Worm (Caenorhabditis elegans): ENCODE measurements around the gene ptp-2.

Gene ptp-2

DNA sequence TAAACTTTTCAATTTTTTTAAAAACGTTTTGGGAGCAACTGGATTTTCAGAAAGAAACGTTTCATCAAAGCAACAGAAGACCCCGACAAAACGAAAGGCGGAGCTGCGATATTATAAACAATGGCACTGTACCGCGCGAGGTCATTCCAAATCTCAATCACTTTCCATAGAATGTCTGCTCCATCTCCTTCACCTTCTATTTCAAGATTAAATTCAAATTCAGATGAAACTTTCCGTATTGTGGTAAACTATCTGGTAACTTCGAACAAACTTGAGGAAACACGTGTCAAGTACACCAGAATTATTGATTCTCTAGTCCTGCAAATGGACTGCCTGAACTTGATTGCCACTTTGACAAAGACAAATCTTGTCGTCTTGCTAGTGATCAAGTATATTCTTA, 22.4 kb downstream of the ptp-2 start, which contains the start of gene F28B12.6:
Gene F28B12.6 (plus strand): TSS at position 49 of the 400 bp plus-strand sequence.
- TF ChIP-seq unc-98 (GFP tag; IDR thresholded peaks at IDR 0.05) (no peak), sox-4 (tag; optimal IDR thresholded peaks at IDR 0.05) (no peak), lir-3 (tag; optimal IDR thresholded peaks at IDR 0.05; ENCODE audit: poor library complexity) (no peak), ets-5 (GFP tag; IDR thresholded peaks at IDR 0.05) (no peak), aly-2 (tag; optimal IDR thresholded peaks at IDR 0.05) (no peak), ceh-90 (tag; optimal IDR thresholded peaks at IDR 0.05) (no peak), ztf-4 (tag; optimal IDR thresholded peaks at IDR 0.05) (peak; percentile 8), efl-1 (optimal IDR thresholded peaks at IDR 0.05) (no peak), efl-1 (GFP tag; optimal IDR thresholded peaks at IDR 0.05 in 1 of 2) (peak in 1 of 2 experiments; percentile 56), pqm-1 (tag; optimal IDR thresholded peaks at IDR 0.05) (no peak), ama-1 (optimal IDR thresholded peaks at IDR 0.05) (no peak), lsy-2 (tag; optimal IDR thresholded peaks at IDR 0.05) (no peak), nhr-28 (tag; optimal IDR thresholded peaks at IDR 0.05) (no peak), nhr-11 (tag; optimal IDR thresholded peaks at IDR 0.05) (no peak), hpl-2 (GFP tag; optimal IDR thresholded peaks at IDR 0.05) (no peak), nhr-85 (tag) (peak; percentile 3), dpl-1 (GFP tag; optimal IDR thresholded peaks at IDR 0.05) (no peak), rnt-1 (tag; optimal IDR thresholded peaks at IDR 0.05) (peak; percentile 18), xbp-1 (tag; optimal IDR thresholded peaks at IDR 0.05) (no peak), blmp-1 (tag; optimal IDR thresholded peaks at IDR 0.05) (no peak), fkh-8 (tag; optimal IDR thresholded peaks at IDR 0.05) (no peak)

DNA sequence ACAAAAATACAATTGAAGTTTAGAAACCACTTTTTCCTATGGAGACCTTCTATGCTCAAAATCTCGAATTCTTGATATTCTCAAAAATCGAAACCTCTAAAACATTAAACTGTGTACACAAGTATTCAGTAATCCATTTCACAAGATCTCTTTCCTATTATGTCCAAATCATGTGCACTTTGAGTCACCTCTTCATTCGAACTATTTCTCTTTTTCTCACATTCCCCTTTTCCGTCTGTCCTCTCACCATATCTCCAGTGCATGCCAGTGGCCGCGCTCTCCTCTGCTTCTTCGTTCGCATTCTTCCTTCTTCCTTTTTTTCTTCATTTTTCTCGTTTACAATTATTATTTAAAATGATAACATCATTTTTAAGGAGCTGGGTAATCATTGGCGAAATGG, 24.1 kb downstream of the ptp-2 start, which contains the start of gene F28B12.1:
Gene F28B12.1 (plus strand): TSS at position 335 of the 400 bp plus-strand sequence.
- TF ChIP-seq nhr-47 (tag; optimal IDR thresholded peaks at IDR 0.05), result peak; percentile 21
- no peak for TF ChIP-seq zip-4 (GFP tag; optimal IDR thresholded peaks at IDR 0.05)
- TF ChIP-seq nhr-12 (tag; optimal IDR thresholded peaks at IDR 0.05), result no peak
- no peak for TF ChIP-seq irx-1 (tag; optimal IDR thresholded peaks at IDR 0.05)
- peak; percentile 12 for TF ChIP-seq snu-23 (GFP tag; optimal IDR thresholded peaks at IDR 0.05)
- TF ChIP-seq aly-2 (tag; optimal IDR thresholded peaks at IDR 0.05), result no peak
- TF ChIP-seq ceh-82 (tag; optimal IDR thresholded peaks at IDR 0.05), result no peak
- TF ChIP-seq ceh-88 (GFP tag; IDR thresholded peaks at IDR 0.05), result no peak
- no peak for TF ChIP-seq zag-1 (tag; optimal IDR thresholded peaks at IDR 0.05)
- no peak for TF ChIP-seq elt-2 (tag; optimal IDR thresholded peaks at IDR 0.05)
- no peak for TF ChIP-seq nhr-84 (tag; optimal IDR thresholded peaks at IDR 0.05)
- TF ChIP-seq C16A3.4 (tag; optimal IDR thresholded peaks at IDR 0.05), result no peak
- no peak for TF ChIP-seq fos-1 (tag; optimal IDR thresholded peaks at IDR 0.05)
- TF ChIP-seq lin-14 (GFP tag; optimal IDR thresholded peaks at IDR 0.05), result peak; percentile 54
- TF ChIP-seq C04F5.9 (tag; optimal IDR thresholded peaks at IDR 0.05), result no peak
- TF ChIP-seq ceh-90 (tag; optimal IDR thresholded peaks at IDR 0.05), result no peak
- no peak for TF ChIP-seq tlp-1 (tag; optimal IDR thresholded peaks at IDR 0.05)
- TF ChIP-seq mef-2 (tag; optimal IDR thresholded peaks at IDR 0.05), result no peak
- TF ChIP-seq nhr-19 (GFP tag; conservative IDR thresholded peaks at IDR 0.05), result no peak
- no peak for TF ChIP-seq sox-4 (tag; optimal IDR thresholded peaks at IDR 0.05)
- TF ChIP-seq fkh-4 (tag; optimal IDR thresholded peaks at IDR 0.05; ENCODE audit: borderline replicate concordance), result no peak
- TF ChIP-seq F16B12.6 (tag; optimal IDR thresholded peaks at IDR 0.05), result no peak
- TF ChIP-seq ces-1 (GFP tag; optimal IDR thresholded peaks at IDR 0.05), result no peak
- TF ChIP-seq mep-1 (tag; optimal IDR thresholded peaks at IDR 0.05), result peak; percentile 44
- no peak for TF ChIP-seq unc-62 (GFP tag; optimal IDR thresholded peaks at IDR 0.05)
- TF ChIP-seq mab-9 (GFP tag; IDR thresholded peaks at IDR 0.05), result no peak
- no peak for TF ChIP-seq ama-1 (optimal IDR thresholded peaks at IDR 0.05)
- peak; percentile 65 for TF ChIP-seq dsc-1 (tag; optimal IDR thresholded peaks at IDR 0.05)
- no peak for TF ChIP-seq fkh-10 (GFP tag; optimal IDR thresholded peaks at IDR 0.05)
- TF ChIP-seq isw-1 (GFP tag; IDR thresholded peaks at IDR 0.05), result no peak
- peak; percentile 86 for TF ChIP-seq fkh-8 (tag; optimal IDR thresholded peaks at IDR 0.05)
- TF ChIP-seq dpl-1 (GFP tag; optimal IDR thresholded peaks at IDR 0.05), result no peak
- no peak for TF ChIP-seq ztf-4 (tag; optimal IDR thresholded peaks at IDR 0.05)
- TF ChIP-seq nhr-20 (tag; optimal IDR thresholded peaks at IDR 0.05), result no peak
- TF ChIP-seq unc-30 (tag; optimal IDR thresholded peaks at IDR 0.05), result no peak
- peak; percentile 43 for TF ChIP-seq nhr-71 (tag; optimal IDR thresholded peaks at IDR 0.05)
- TF ChIP-seq egl-13 (tag; optimal IDR thresholded peaks at IDR 0.05), result no peak
- no peak for TF ChIP-seq ztf-11 (tag; optimal IDR thresholded peaks at IDR 0.05)
- TF ChIP-seq hlh-4 (tag; optimal IDR thresholded peaks at IDR 0.05), result no peak
- TF ChIP-seq nhr-76 (tag; optimal IDR thresholded peaks at IDR 0.05), result no peak

All from whole organism, L1 larva.